In the genomic region with DNA sequence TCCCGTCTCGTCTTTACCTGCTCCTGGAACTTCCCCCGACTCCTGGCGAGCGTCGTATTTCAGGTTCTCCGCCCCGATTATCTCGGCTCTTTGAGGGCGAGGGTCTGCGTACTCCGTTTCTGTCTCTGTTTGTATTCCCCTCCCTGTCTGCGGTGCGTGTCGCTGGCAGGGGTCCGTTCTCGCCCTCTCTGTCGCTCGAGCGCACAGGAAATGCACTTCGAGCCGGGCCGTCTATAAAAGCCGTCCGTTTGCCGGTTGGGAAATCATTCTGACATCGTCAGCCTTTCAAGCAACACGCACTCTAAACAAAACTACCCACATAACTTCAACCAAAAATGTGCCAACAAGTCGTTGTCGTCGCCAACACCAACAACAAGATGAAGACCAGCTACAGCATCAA, we compare ENCODE assay signal across 1 fruit fly cellular context.
TF ChIP-seq lines count a peak whose summit lies in the region.

No protein-coding gene starts in this region.

TF ChIP-seq in whole organism, embryonic, 481 proteins besides CTCF, POLR2A, EP300 and RAD21 (continued from another document):
- TF ChIP-seq Six4 (GFP tag; optimal IDR thresholded peaks at IDR 0.05; lab: Kevin White, UChicago) (peak; percentile 43), CG33557 (GFP tag; optimal IDR thresholded peaks at IDR 0.05; lab: Kevin White, UChicago) (peak; percentile 24), Nf-YB (GFP tag; optimal IDR thresholded peaks at IDR 0.05; lab: Kevin White, UChicago) (peak; percentile 28), CG15479 (GFP tag; optimal IDR thresholded peaks at IDR 0.05; lab: Kevin White, UChicago) (peak; percentile 92), chm (GFP tag; IDR thresholded peaks at IDR 0.05; lab: Robert Waterston, UW) (peak; percentile 27; the same call in 1 of the 2 replicates), zen (tag; optimal IDR thresholded peaks at IDR 0.05; lab: Kevin White, UChicago) (peak; percentile 37), CG8290 (GFP tag; optimal IDR thresholded peaks at IDR 0.05; lab: Kevin White, UChicago) (peak; percentile 4), CG8290 (tag; optimal IDR thresholded peaks at IDR 0.05; lab: Kevin White, UChicago) (no peak), chn (GFP tag; optimal IDR thresholded peaks at IDR 0.05; lab: Kevin White, UChicago) (peak; percentile 49), kni (GFP tag; optimal IDR thresholded peaks at IDR 0.05; lab: Kevin White, UChicago) (peak; percentile 91), cad (GFP tag; optimal IDR thresholded peaks at IDR 0.05; lab: Kevin White, UChicago) (peak; percentile 37), gsb-n (tag; optimal IDR thresholded peaks at IDR 0.05; lab: Kevin White, UChicago) (peak; percentile 42), Eip74EF (GFP tag; optimal IDR thresholded peaks at IDR 0.05; lab: Kevin White, UChicago) (no peak), CG2199 (GFP tag; IDR thresholded peaks at IDR 0.05; lab: Robert Waterston, UW) (peak; percentile 62; the same call in 1 of the 3 replicates), tll (GFP tag; optimal IDR thresholded peaks at IDR 0.05; lab: Kevin White, UChicago) (peak in 1 of 2 experiments; percentile 71), odd (GFP tag; optimal IDR thresholded peaks at IDR 0.05; lab: Kevin White, UChicago) (peak; percentile 14), crol (GFP tag; IDR thresholded peaks at IDR 0.05; lab: Robert Waterston, UW) (peak; percentile 72), HLHmδ (GFP tag; optimal IDR thresholded peaks at IDR 0.05; lab: Kevin White, UChicago) (peak; percentile 99), pros (GFP tag; optimal IDR thresholded peaks at IDR 0.05; lab: Kevin White, UChicago) (peak; percentile 80), CG17802 (tag; optimal IDR thresholded peaks at IDR 0.05; lab: Kevin White, UChicago) (no peak), CG8944 (GFP tag; optimal IDR thresholded peaks at IDR 0.05; lab: Kevin White, UChicago) (peak; percentile 34), ci (GFP tag; IDR thresholded peaks at IDR 0.05; lab: Robert Waterston, UW) (0 out of 3 replicates have a peak, but pooled peaks have one; percentile 20), Jarid2 (GFP tag; optimal IDR thresholded peaks at IDR 0.05; lab: Kevin White, UChicago) (peak; percentile 67), zfh1 (GFP tag; IDR thresholded peaks at IDR 0.05; lab: Robert Waterston, UW) (no peak), twi (tag; optimal IDR thresholded peaks at IDR 0.05; lab: Kevin White, UChicago) (peak; percentile 53), sens (GFP tag; lab: Kevin White, UChicago) (peak; percentile 85), NC2α (GFP tag; optimal IDR thresholded peaks at IDR 0.05; lab: Kevin White, UChicago) (peak; percentile 50), NC2β (GFP tag; optimal IDR thresholded peaks at IDR 0.05; lab: Kevin White, UChicago) (peak; percentile 28), E2f1 (GFP tag; IDR thresholded peaks at IDR 0.05; lab: Robert Waterston, UW) (no peak), Lpt (GFP tag; optimal IDR thresholded peaks at IDR 0.05; lab: Kevin White, UChicago) (no peak), CG6813 (GFP tag; optimal IDR thresholded peaks at IDR 0.05; lab: Kevin White, UChicago) (peak; percentile 10), vvl (GFP tag; IDR thresholded peaks at IDR 0.05; lab: Robert Waterston, UW) (peak; percentile 19; the same call in 1 of the 2 replicates), YL-1 (GFP tag; optimal IDR thresholded peaks at IDR 0.05; lab: Kevin White, UChicago) (no peak), CG9876 (GFP tag; optimal IDR thresholded peaks at IDR 0.05; lab: Kevin White, UChicago) (peak; percentile 17), fd102C (GFP tag; optimal IDR thresholded peaks at IDR 0.05; lab: Kevin White, UChicago) (peak; percentile 59), CG10431 (GFP tag; optimal IDR thresholded peaks at IDR 0.05; lab: Kevin White, UChicago) (no peak), ken (GFP tag; IDR thresholded peaks at IDR 0.05; lab: Robert Waterston, UW) (0 out of 3 replicates have a peak, but pooled peaks have one; percentile 33), Tbp (GFP tag; optimal IDR thresholded peaks at IDR 0.05; lab: Kevin White, UChicago) (peak; percentile 74), dmrt11E (tag; optimal IDR thresholded peaks at IDR 0.05; lab: Kevin White, UChicago) (peak; percentile 17)
